Fruit fly (Drosophila melanogaster): ENCODE results near the gene oaf.

The oaf gene

DNA sequence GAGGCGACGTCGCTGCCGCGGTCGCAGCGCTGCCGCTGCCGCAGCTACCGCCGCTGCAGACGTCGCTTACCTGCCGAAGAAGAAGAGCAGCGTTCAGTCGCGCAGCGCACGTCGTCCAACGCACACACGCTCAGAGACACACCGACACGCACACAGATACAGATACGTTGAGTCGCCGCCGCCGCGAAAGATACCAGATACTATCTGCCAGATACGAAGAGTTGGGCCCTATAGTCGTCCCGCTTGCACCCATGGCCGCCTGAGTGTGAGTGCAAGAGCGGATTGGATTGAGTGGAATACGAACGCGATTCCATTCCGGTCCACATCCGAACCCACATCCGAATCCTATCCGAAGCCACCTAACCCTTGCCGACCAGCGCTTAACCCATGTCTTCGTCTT lies 38.1 kb upstream of the oaf start (continued):
- peak; percentile 92 for TF ChIP-seq CG15479 (GFP tag; optimal IDR thresholded peaks at IDR 0.05)
- no peak for TF ChIP-seq CG6854 (GFP tag; optimal IDR thresholded peaks at IDR 0.05)
- TF ChIP-seq CG11093 (GFP tag; IDR thresholded peaks at IDR 0.05): no peak
- TF ChIP-seq Adf1 (GFP tag; IDR thresholded peaks at IDR 0.05): peak; percentile 98
- no peak for TF ChIP-seq CG13775 (GFP tag; optimal IDR thresholded peaks at IDR 0.05)

DNA sequence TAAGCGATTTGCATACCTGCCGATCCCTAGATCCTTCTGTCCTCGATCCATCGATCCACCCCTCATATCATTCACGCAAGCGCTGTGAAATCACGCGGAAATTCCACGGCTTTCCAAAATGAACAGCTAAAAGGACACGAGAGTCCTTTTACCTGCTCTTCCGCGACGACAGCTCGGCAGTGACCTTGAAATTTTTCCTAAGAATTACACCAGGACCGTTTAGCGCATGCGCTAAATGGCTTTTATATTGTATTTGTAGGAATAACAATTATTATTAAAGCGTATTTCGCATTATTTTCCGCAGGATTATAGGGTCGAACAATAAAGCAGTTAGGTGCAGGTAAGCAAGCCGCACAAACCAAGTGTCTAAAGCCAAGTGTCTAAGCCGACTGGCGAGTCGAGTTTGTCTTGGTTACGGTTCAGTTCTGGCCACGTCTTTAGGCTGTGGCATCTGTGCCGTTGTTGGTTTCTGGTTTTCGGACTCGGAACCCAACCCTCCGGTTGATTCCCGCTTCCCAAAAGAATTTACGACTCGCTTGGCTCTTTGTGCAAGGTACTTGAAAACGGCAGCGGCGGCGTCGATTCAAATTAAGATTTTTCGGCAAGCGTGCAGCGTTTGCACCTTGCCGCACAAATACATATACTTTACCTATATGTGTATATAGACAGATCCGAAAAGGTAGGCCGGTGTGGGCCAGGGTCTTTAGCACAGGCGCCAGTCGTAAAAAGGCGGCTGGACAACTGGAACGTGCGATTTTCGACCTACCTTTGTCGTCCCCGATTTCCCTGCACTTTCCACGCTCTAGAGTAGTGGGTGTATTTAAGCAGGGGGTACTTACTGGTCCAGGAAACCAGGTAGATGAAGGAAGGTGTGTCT lies 36.0 kb upstream of the oaf start:
- TF ChIP-seq tll (GFP tag; optimal IDR thresholded peaks at IDR 0.05) (peak in 1 of 2 experiments; percentile 99), sens (GFP tag) (peak; percentile 6), H15 (GFP tag; IDR thresholded peaks at IDR 0.05) (no peak), CG8281 (tag; optimal IDR thresholded peaks at IDR 0.05) (no peak), Dad (GFP tag; optimal IDR thresholded peaks at IDR 0.05) (no peak), zen (tag; optimal IDR thresholded peaks at IDR 0.05) (peak; percentile 81), CG1602 (GFP tag; optimal IDR thresholded peaks at IDR 0.05) (no peak), cad (GFP tag; optimal IDR thresholded peaks at IDR 0.05) (peak; percentile 84), CG12299 (tag; optimal IDR thresholded peaks at IDR 0.05) (no peak), CG15479 (GFP tag; optimal IDR thresholded peaks at IDR 0.05) (peak; percentile 80), CG16863 (GFP tag; optimal IDR thresholded peaks at IDR 0.05) (no peak), CG6254 (GFP tag; optimal IDR thresholded peaks at IDR 0.05) (no peak)

DNA sequence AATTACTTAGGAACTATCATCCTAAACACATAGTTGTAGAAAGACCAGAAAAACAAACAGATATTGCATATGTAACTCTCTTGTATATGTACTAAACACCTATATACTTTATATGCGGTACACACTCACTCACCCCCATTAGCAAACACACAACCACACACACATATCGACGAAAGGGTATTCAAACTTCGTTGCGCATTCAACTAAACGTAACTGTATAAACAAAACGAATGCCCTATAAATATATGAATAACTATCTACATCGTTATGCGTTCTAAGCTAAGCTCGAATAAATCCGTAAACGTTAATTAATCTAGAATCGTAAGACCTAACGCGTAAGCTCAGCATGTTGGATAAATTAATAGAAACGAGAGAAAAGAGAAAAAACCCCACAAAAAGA lies 33.5 kb upstream of the oaf start:
- TF ChIP-seq vvl (GFP tag; IDR thresholded peaks at IDR 0.05): no peak
- no peak for TF ChIP-seq pnt (GFP tag; optimal IDR thresholded peaks at IDR 0.05)
- TF ChIP-seq CG3407 (GFP tag; optimal IDR thresholded peaks at IDR 0.05): no peak
- TF ChIP-seq CG6654 (GFP tag; optimal IDR thresholded peaks at IDR 0.05): no peak
- TF ChIP-seq D19A (tag; optimal IDR thresholded peaks at IDR 0.05): peak; percentile 90
- peak; percentile 50 for TF ChIP-seq sens (GFP tag)
- TF ChIP-seq zen (tag; optimal IDR thresholded peaks at IDR 0.05): peak; percentile 19
- TF ChIP-seq wor (GFP tag; IDR thresholded peaks at IDR 0.05): no peak

DNA sequence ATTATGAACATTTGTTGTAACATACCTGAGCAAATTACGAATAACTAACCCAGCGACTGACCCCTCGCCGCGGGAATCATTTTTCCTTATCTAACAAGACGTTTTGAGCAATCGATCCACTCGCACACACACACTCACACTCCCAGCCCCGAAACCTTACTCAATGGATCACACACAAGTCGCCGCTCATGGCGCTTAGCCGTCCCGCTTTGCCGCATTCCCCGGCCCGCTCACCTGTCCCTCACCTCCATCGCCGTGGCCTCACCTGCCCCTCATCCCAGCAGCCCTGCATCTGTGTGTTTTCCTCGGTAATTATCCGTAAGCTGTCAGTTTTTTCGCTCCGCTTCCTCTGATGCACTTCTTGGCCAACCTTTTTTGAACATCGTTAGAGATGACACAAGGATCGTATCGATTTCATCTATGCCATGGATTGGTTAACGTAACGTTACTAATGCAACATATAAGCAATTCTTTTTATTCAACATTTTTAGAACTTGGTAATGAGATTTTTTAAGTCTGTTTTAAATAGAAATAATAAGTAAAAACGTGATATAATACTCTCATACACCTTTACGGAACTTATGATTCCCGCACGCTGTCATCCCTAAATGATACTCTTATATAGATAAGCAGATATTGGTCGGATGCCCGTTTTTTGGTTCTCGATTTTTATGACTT lies 31.3 kb upstream of the oaf start:
- TF ChIP-seq Sry-δ (GFP tag; optimal IDR thresholded peaks at IDR 0.05) (peak; percentile 28), CG2875 (GFP tag; optimal IDR thresholded peaks at IDR 0.05) (no peak), fu2 (GFP tag; optimal IDR thresholded peaks at IDR 0.05) (no peak), CG14710 (tag; optimal IDR thresholded peaks at IDR 0.05) (peak; percentile 33), CG12155 (GFP tag; optimal IDR thresholded peaks at IDR 0.05) (no peak), sna (GFP tag; IDR thresholded peaks at IDR 0.05; ENCODE audit: partially characterized antibody) (no peak), CG3847 (GFP tag; IDR thresholded peaks at IDR 0.05) (no peak), CG9932 (GFP tag; IDR thresholded peaks at IDR 0.05) (no peak), psq (GFP tag; optimal IDR thresholded peaks at IDR 0.05) (no peak), CG11504 (tag; optimal IDR thresholded peaks at IDR 0.05) (no peak), Fer2 (tag; optimal IDR thresholded peaks at IDR 0.05) (no peak), Max (GFP tag; optimal IDR thresholded peaks at IDR 0.05) (no peak), NFAT (GFP tag; IDR thresholded peaks at IDR 0.05) (0 out of 2 replicates have a peak, but pooled peaks have one; percentile 20), stc (GFP tag; IDR thresholded peaks at IDR 0.05) (no peak), org-1 (GFP tag; optimal IDR thresholded peaks at IDR 0.05) (no peak), CG12219 (GFP tag; optimal IDR thresholded peaks at IDR 0.05) (no peak), NfI (GFP tag; optimal IDR thresholded peaks at IDR 0.05) (no peak), mirr (GFP tag; optimal IDR thresholded peaks at IDR 0.05) (no peak), Adf1 (GFP tag; IDR thresholded peaks at IDR 0.05) (no peak), sima (GFP tag; optimal IDR thresholded peaks at IDR 0.05) (no peak), Side (GFP tag; optimal IDR thresholded peaks at IDR 0.05) (no peak), CG10654 (GFP tag; optimal IDR thresholded peaks at IDR 0.05) (no peak), dan (GFP tag; IDR thresholded peaks at IDR 0.05) (no peak), CG30020 (tag; optimal IDR thresholded peaks at IDR 0.05) (no peak)
